Worm (Caenorhabditis elegans): Measurements from ENCODE around the gene szy-2.

ce11 chrIII:5395746-5396145, 24.7 kb upstream of the szy-2 start:
- TF ChIP-seq dve-1 (tag; optimal IDR thresholded peaks at IDR 0.05) (no peak), pqm-1 (tag; optimal IDR thresholded peaks at IDR 0.05) (no peak), sox-4 (tag; optimal IDR thresholded peaks at IDR 0.05) (no peak), pros-1 (tag; optimal IDR thresholded peaks at IDR 0.05) (no peak), lin-11 (tag; optimal IDR thresholded peaks at IDR 0.05) (no peak), pag-3 (tag; optimal IDR thresholded peaks at IDR 0.05; ENCODE audit: borderline replicate concordance) (no peak), ama-1 (optimal IDR thresholded peaks at IDR 0.05) (no peak), pha-2 (tag; optimal IDR thresholded peaks at IDR 0.05) (no peak), unc-86 (tag; optimal IDR thresholded peaks at IDR 0.05) (no peak), ceh-48 (tag; optimal IDR thresholded peaks at IDR 0.05) (no peak), ceh-9 (tag; optimal IDR thresholded peaks at IDR 0.05) (no peak), unc-3 (GFP tag; conservative IDR thresholded peaks at IDR 0.05) (no peak), unc-3 (tag; optimal IDR thresholded peaks at IDR 0.05) (no peak)

Data from whole organism, late embryonic.